Fruit fly (Drosophila melanogaster): ENCODE data around the gene CG4572.

dm6 chr3R:19826806-19827328, 37.3 kb downstream of the CG4572 start:
- no peak for TF ChIP-seq CTCF (optimal IDR thresholded peaks at IDR 0.05)
- no peak for TF ChIP-seq CG8478 (optimal IDR thresholded peaks at IDR 0.05)
